Worm (Caenorhabditis elegans) whole organism, L2 larva: ENCODE measurements around the gene ubh-1.
A peak's percentile ranks its signal among the peaks of the same experiment; 100 is the strongest.

Experiments used
- C34F6.9 ChIP-seq: fragments of 150-350 bp; optimal IDR thresholded peaks from 2 replicates; lab custom pipeline; 2014; ENCODE audit warnings: missing biosample characterization, missing genetic modification characterization
- F13H6.1 ChIP-seq: sonication (generic microtip); optimal IDR thresholded peaks from 2 replicates; lab custom pipeline; 2016; ENCODE audit warnings: missing genetic modification characterization, missing compliant biosample characterization
- Y55F3AM.14 ChIP-seq: fragments of 200-800 bp; sonication (Bioruptor generic); optimal IDR thresholded peaks from 2 replicates; lab custom pipeline; 2018; ENCODE audit warnings: mild to moderate bottlenecking, missing genetic modification characterization, missing compliant biosample characterization
- ZK546.5 ChIP-seq: sonication (generic microtip); optimal IDR thresholded peaks from 2 replicates; lab custom pipeline; 2017; ENCODE audit warnings: missing biosample characterization, missing genetic modification characterization
- alr-1 ChIP-seq: fragments of 150-350 bp; optimal IDR thresholded peaks from 2 replicates; lab custom pipeline; 2014; ENCODE audit warnings: missing biosample characterization, missing genetic modification characterization
- aly-2 ChIP-seq: fragments of 150-350 bp; optimal IDR thresholded peaks from 2 replicates; lab custom pipeline; 2014; ENCODE audit warnings: missing biosample characterization, missing genetic modification characterization
- ama-1 ChIP-seq: fragments of 150-350 bp; optimal IDR thresholded peaks from 2 replicates; lab custom pipeline; 2018; ENCODE audit warnings: inconsistent platforms
- blmp-1 ChIP-seq: sonication (generic microtip); optimal IDR thresholded peaks from 2 replicates; lab custom pipeline; 2017; ENCODE audit warnings: missing genetic modification characterization, mild to moderate bottlenecking, missing compliant biosample characterization, antibody characterized with exemption, moderate library complexity; ENCODE audit not compliant: insufficient read depth
- ceh-16 ChIP-seq: fragments of 150-350 bp; optimal IDR thresholded peaks from 2 replicates; lab custom pipeline; 2014; ENCODE audit warnings: missing biosample characterization, missing genetic modification characterization
- ceh-82 ChIP-seq: fragments of 150-350 bp; optimal IDR thresholded peaks from 2 replicates; lab custom pipeline; 2014; ENCODE audit warnings: missing biosample characterization, missing genetic modification characterization
- crh-2 ChIP-seq: sonication (generic microtip); optimal IDR thresholded peaks from 2 replicates; lab custom pipeline; 2017; ENCODE audit warnings: missing biosample characterization, missing genetic modification characterization
- dmd-4 ChIP-seq: sonication (generic microtip); optimal IDR thresholded peaks from 2 replicates; lab custom pipeline; 2017; ENCODE audit warnings: missing biosample characterization, missing genetic modification characterization
- egl-27 ChIP-seq: sonication (generic microtip); optimal IDR thresholded peaks from 3 replicates; lab custom pipeline; 2017; ENCODE audit warnings: missing biosample characterization, missing genetic modification reagents, missing genetic modification characterization
- elt-1 ChIP-seq: fragments of 150-350 bp; optimal IDR thresholded peaks from 2 replicates; lab custom pipeline; 2014; ENCODE audit warnings: missing biosample characterization, missing genetic modification characterization
- elt-3 ChIP-seq: sonication (generic microtip); optimal IDR thresholded peaks from 2 replicates; lab custom pipeline; 2017; ENCODE audit warnings: missing biosample characterization, missing genetic modification characterization
- fos-1 ChIP-seq: fragments of 150-350 bp; optimal IDR thresholded peaks from 2 replicates; lab custom pipeline; 2014; ENCODE audit warnings: missing biosample characterization, missing genetic modification characterization
- gmeb-1 ChIP-seq: fragments of 150-350 bp; optimal IDR thresholded peaks from 2 replicates; lab custom pipeline; 2014; ENCODE audit warnings: missing biosample characterization, missing genetic modification characterization
- lin-11 ChIP-seq: fragments of 150-350 bp; sonication (generic microtip); optimal IDR thresholded peaks from 2 replicates; lab custom pipeline; 2014; ENCODE audit warnings: missing biosample characterization, missing genetic modification characterization, inconsistent platforms, mixed read lengths
- lin-13 ChIP-seq: fragments of 150-350 bp; optimal IDR thresholded peaks from 2 replicates; lab custom pipeline; 2014; ENCODE audit warnings: missing biosample characterization, missing genetic modification reagents, missing genetic modification characterization
- lin-39 ChIP-seq: fragments of 150-350 bp; optimal IDR thresholded peaks from 2 replicates; lab custom pipeline; 2014; ENCODE audit warnings: missing biosample characterization, missing genetic modification reagents, missing genetic modification characterization
- mbf-1 ChIP-seq: sonication (generic microtip); optimal IDR thresholded peaks from 2 replicates; lab custom pipeline; 2017; ENCODE audit warnings: missing biosample characterization, missing genetic modification characterization
- nhr-10 ChIP-seq: sonication (generic microtip); optimal IDR thresholded peaks from 2 replicates; lab custom pipeline; 2017; ENCODE audit warnings: missing biosample characterization, missing genetic modification characterization
- nhr-11 ChIP-seq: fragments of 150-350 bp; optimal IDR thresholded peaks from 2 replicates; lab custom pipeline; 2014; ENCODE audit warnings: missing biosample characterization, missing genetic modification characterization
- nhr-12 ChIP-seq: fragments of 150-350 bp; optimal IDR thresholded peaks from 2 replicates; lab custom pipeline; 2014; ENCODE audit warnings: missing biosample characterization, missing genetic modification characterization
- nhr-129 ChIP-seq: fragments of 150-350 bp; optimal IDR thresholded peaks from 2 replicates; lab custom pipeline; 2014; ENCODE audit warnings: missing biosample characterization, missing genetic modification characterization
- nhr-21 ChIP-seq: fragments of 150-350 bp; optimal IDR thresholded peaks from 2 replicates; lab custom pipeline; 2014; ENCODE audit warnings: missing biosample characterization, missing genetic modification characterization
- nhr-25 ChIP-seq: fragments of 150-350 bp; sonication (generic microtip); optimal IDR thresholded peaks from 3 replicates; lab custom pipeline; 2014; ENCODE audit warnings: missing biosample characterization, missing genetic modification characterization
- nhr-6 ChIP-seq: fragments of 150-350 bp; optimal IDR thresholded peaks from 2 replicates; lab custom pipeline; 2014; ENCODE audit warnings: missing biosample characterization, missing genetic modification characterization
- nhr-77 ChIP-seq: fragments of 150-350 bp; optimal IDR thresholded peaks from 2 replicates; lab custom pipeline; 2014; ENCODE audit warnings: missing biosample characterization, missing genetic modification characterization
- skn-1 ChIP-seq: sonication (generic microtip); optimal IDR thresholded peaks from 2 replicates; lab custom pipeline; 2017; ENCODE audit warnings: missing biosample characterization, missing genetic modification characterization
- sma-3 ChIP-seq: sonication (generic microtip); optimal IDR thresholded peaks from 2 replicates; lab custom pipeline; 2016; ENCODE audit warnings: missing genetic modification reagents, missing genetic modification characterization, missing compliant biosample characterization
- sma-9 ChIP-seq, 2 experiments: fragments of 150-350 bp in 1 of 2; sonication (generic microtip) in 1 of 2; optimal IDR thresholded peaks; 2 replicates each; lab custom pipeline; 2014 to 2016; ENCODE audit warnings: missing genetic modification characterization in 2 of 2, mild to moderate bottlenecking in 1 of 2, missing biosample characterization in 1 of 2, missing compliant biosample characterization in 1 of 2, missing genetic modification reagents in 1 of 2, moderate library complexity in 1 of 2
- unc-55 ChIP-seq: fragments of 150-350 bp; sonication (generic microtip); optimal IDR thresholded peaks from 3 replicates; lab custom pipeline; 2014; ENCODE audit warnings: missing biosample characterization, missing genetic modification reagents, missing genetic modification characterization
- ztf-1 ChIP-seq: fragments of 200-800 bp; sonication (Bioruptor generic); conservative IDR thresholded peaks from 2 replicates; pipeline ENCODE4 v1.3.6; 2022; ENCODE audit warnings: missing genetic modification characterization, missing compliant biosample characterization
- ztf-11 ChIP-seq: sonication (generic microtip); optimal IDR thresholded peaks from 2 replicates; lab custom pipeline; 2017; ENCODE audit warnings: missing biosample characterization, missing genetic modification characterization
- ztf-4 ChIP-seq: fragments of 150-350 bp; optimal IDR thresholded peaks from 2 replicates; lab custom pipeline; 2014; ENCODE audit warnings: missing biosample characterization, missing genetic modification characterization

The ubh-1 gene

ce11 chrV:6551707-6552390 is 40.6 kb upstream of the ubh-1 start, which contains the start of gene twk-10:
Gene twk-10 (plus strand): TSS chrV:6552340.
- TF ChIP-seq skn-1 (tag; lab: Kevin White, UChicago) (no peak), nhr-129 (peak; percentile 54), sma-3 (GFP tag; lab: Kevin White, UChicago) (peak; percentile 19), ceh-82 (tag; lab: Kevin White, UChicago) (no peak), fos-1 (tag; lab: Kevin White, UChicago) (peak; percentile 59), C34F6.9 (tag; lab: Kevin White, UChicago) (peak; percentile 18), aly-2 (tag; lab: Kevin White, UChicago) (no peak), sma-9 (GFP tag; optimal IDR thresholded peaks at IDR 0.05; lab: Kevin White, UChicago) (peak; percentile 43), sma-9 (tag; optimal IDR thresholded peaks at IDR 0.05; lab: Kevin White, UChicago) (no peak)

- no peak for TF ChIP-seq nhr-25 (tag; lab: Kevin White, UChicago)
- no peak for TF ChIP-seq fos-1 (tag; lab: Kevin White, UChicago)
- no peak for TF ChIP-seq ama-1 (lab: Kevin White, UChicago)
- TF ChIP-seq unc-55 (GFP tag; lab: Kevin White, UChicago): no peak
- no peak for TF ChIP-seq elt-3
- no peak for TF ChIP-seq lin-39 (tag; lab: Kevin White, UChicago)
- TF ChIP-seq lin-13: no peak
- no peak for TF ChIP-seq egl-27 (tag; lab: Kevin White, UChicago)
- no peak for TF ChIP-seq dmd-4
- TF ChIP-seq blmp-1 (tag; lab: Kevin White, UChicago): no peak
- no peak for TF ChIP-seq F13H6.1 (tag; lab: Kevin White, UChicago)
Observed at ce11 chrV:6549871-6550270, 38.7 kb upstream of the ubh-1 start, which contains the start of gene lipl-4. Gene lipl-4 (plus strand): TSS chrV:6550171.

ce11 chrV:6549148-6549547 is 37.9 kb upstream of the ubh-1 start, which contains the start of gene K04A8.20:
Gene K04A8.20 (plus strand): TSS chrV:6549448.
- no peak for TF ChIP-seq ztf-11 (tag; lab: Kevin White, UChicago)
- TF ChIP-seq ceh-16 (tag; lab: Kevin White, UChicago): no peak
- TF ChIP-seq Y55F3AM.14: no peak
- no peak for TF ChIP-seq lin-13
- no peak for TF ChIP-seq C34F6.9 (tag; lab: Kevin White, UChicago)
- TF ChIP-seq nhr-11 (tag; lab: Kevin White, UChicago): no peak
- no peak for TF ChIP-seq ztf-1 (GFP tag; lab: Robert Waterston, UW)
- TF ChIP-seq nhr-25 (tag; lab: Kevin White, UChicago): no peak
- no peak for TF ChIP-seq ceh-82 (tag; lab: Kevin White, UChicago)
- TF ChIP-seq nhr-21 (tag; lab: Kevin White, UChicago): no peak
- TF ChIP-seq sma-9 (GFP tag; optimal IDR thresholded peaks at IDR 0.05; lab: Kevin White, UChicago): no peak
- no peak for TF ChIP-seq sma-9 (tag; optimal IDR thresholded peaks at IDR 0.05; lab: Kevin White, UChicago)
- no peak for TF ChIP-seq elt-1 (tag; lab: Kevin White, UChicago)
- no peak for TF ChIP-seq nhr-10 (tag; lab: Kevin White, UChicago)
- TF ChIP-seq nhr-129: no peak
- no peak for TF ChIP-seq mbf-1 (tag; lab: Kevin White, UChicago)
- no peak for TF ChIP-seq fos-1 (tag; lab: Kevin White, UChicago)
- TF ChIP-seq F13H6.1 (tag; lab: Kevin White, UChicago): no peak

ce11 chrV:6548309-6548708 is 37.1 kb upstream of the ubh-1 start:
- TF ChIP-seq nhr-77 (tag; lab: Kevin White, UChicago) (no peak), F13H6.1 (tag; lab: Kevin White, UChicago) (no peak), unc-55 (GFP tag; lab: Kevin White, UChicago) (no peak), egl-27 (tag; lab: Kevin White, UChicago) (no peak), nhr-10 (tag; lab: Kevin White, UChicago) (no peak), lin-11 (no peak)
- TF ChIP-seq, all 48 proteins: peak for 0

- no peak for TF ChIP-seq nhr-12 (tag; lab: Kevin White, UChicago)
- TF ChIP-seq fos-1 (tag; lab: Kevin White, UChicago): peak; percentile 82
- no peak for TF ChIP-seq skn-1 (tag; lab: Kevin White, UChicago)
- TF ChIP-seq elt-1 (tag; lab: Kevin White, UChicago): no peak
- TF ChIP-seq lin-39 (tag; lab: Kevin White, UChicago): no peak
- no peak for TF ChIP-seq gmeb-1
- TF ChIP-seq crh-2 (tag; lab: Kevin White, UChicago): peak; percentile 6
- no peak for TF ChIP-seq ztf-1 (GFP tag; lab: Robert Waterston, UW)
- no peak for TF ChIP-seq nhr-6 (tag; lab: Kevin White, UChicago)
- TF ChIP-seq egl-27 (tag; lab: Kevin White, UChicago): no peak
- TF ChIP-seq ztf-4: no peak
- TF ChIP-seq nhr-25 (tag; lab: Kevin White, UChicago): no peak
- TF ChIP-seq alr-1 (tag; lab: Kevin White, UChicago): no peak
- no peak for TF ChIP-seq ZK546.5
- TF ChIP-seq nhr-129: no peak
- peak; percentile 8 for TF ChIP-seq unc-55 (GFP tag; lab: Kevin White, UChicago)
- no peak for TF ChIP-seq F13H6.1 (tag; lab: Kevin White, UChicago)
Observed at ce11 chrV:6546450-6547171, 35.4 kb upstream of the ubh-1 start, which contains the start of gene dre-1. Gene dre-1 (minus strand): TSS chrV:6546500.
